Fruit fly (Drosophila melanogaster) whole organism, prepupa: ENCODE measurements around the gene CG14277.

Experiments used
- CG10631 ChIP-seq: fragments of 200-800 bp; sonication (Bioruptor generic); optimal IDR thresholded peaks from 2 replicates; lab custom pipeline; 2016; ENCODE audit warnings: missing biosample characterization, missing genetic modification characterization
- CG10669 ChIP-seq: fragments of 200-800 bp; sonication (Bioruptor generic); optimal IDR thresholded peaks from 3 replicates; lab custom pipeline; 2018; ENCODE audit warnings: missing biosample characterization, mild to moderate bottlenecking, missing genetic modification characterization, moderate library complexity
- CG11294 ChIP-seq: fragments of 200-800 bp; sonication (Bioruptor generic); IDR thresholded peaks from 2 replicates; pipeline ENCODE4 v1.3.6; 2022; ENCODE audit warnings: missing biosample characterization, missing genetic modification characterization
- CG1621 ChIP-seq: fragments of 200-800 bp; sonication (Bioruptor generic); optimal IDR thresholded peaks from 3 replicates; lab custom pipeline; 2018; ENCODE audit warnings: missing biosample characterization, mild to moderate bottlenecking, missing genetic modification characterization
- CG31627 ChIP-seq: fragments of 200-800 bp; sonication (Bioruptor generic); optimal IDR thresholded peaks from 3 replicates; lab custom pipeline; 2016; ENCODE audit warnings: missing biosample characterization, missing genetic modification characterization
- CG32006 ChIP-seq: fragments of 200-800 bp; sonication (Bioruptor generic); optimal IDR thresholded peaks from 3 replicates; lab custom pipeline; 2017; ENCODE audit warnings: missing biosample characterization, mild to moderate bottlenecking, missing genetic modification characterization
- CG34406 ChIP-seq: fragments of 200-800 bp; sonication (Bioruptor generic); optimal IDR thresholded peaks from 3 replicates; lab custom pipeline; 2016; ENCODE audit warnings: missing biosample characterization, missing genetic modification characterization
- CG3919 ChIP-seq: fragments of 200-800 bp; sonication (Bioruptor generic); optimal IDR thresholded peaks from 3 replicates; lab custom pipeline; 2016; ENCODE audit warnings: missing biosample characterization, missing genetic modification characterization
- CG4318 ChIP-seq: fragments of 200-800 bp; sonication (Bioruptor generic); optimal IDR thresholded peaks from 3 replicates; lab custom pipeline; 2017; ENCODE audit warnings: missing biosample characterization, mild to moderate bottlenecking, missing genetic modification characterization
- CG6163 ChIP-seq: fragments of 200-800 bp; sonication (Bioruptor generic); IDR thresholded peaks from 3 replicates; pipeline ENCODE4 v1.3.6; 2022; ENCODE audit warnings: missing biosample characterization, missing genetic modification characterization
- CG6276 ChIP-seq: fragments of 200-800 bp; sonication (Bioruptor generic); optimal IDR thresholded peaks from 2 replicates; lab custom pipeline; 2017; ENCODE audit warnings: missing biosample characterization, mild to moderate bottlenecking, missing genetic modification characterization
- CG6792 ChIP-seq: fragments of 200-800 bp; sonication (Bioruptor generic); optimal IDR thresholded peaks from 3 replicates; lab custom pipeline; 2016; ENCODE audit warnings: missing biosample characterization, missing genetic modification characterization
- CG6808 ChIP-seq: fragments of 200-800 bp; sonication (Bioruptor generic); optimal IDR thresholded peaks from 3 replicates; lab custom pipeline; 2017; ENCODE audit warnings: missing biosample characterization, missing genetic modification characterization, mild to moderate bottlenecking, moderate library complexity, missing genetic modification reagents
- CG6854 ChIP-seq: fragments of 200-800 bp; sonication (Bioruptor generic); optimal IDR thresholded peaks from 2 replicates; lab custom pipeline; 2017; ENCODE audit warnings: missing biosample characterization, mild to moderate bottlenecking, missing genetic modification characterization
- CG8119 ChIP-seq: fragments of 200-800 bp; sonication (Bioruptor generic); IDR thresholded peaks from 3 replicates; pipeline ENCODE4 v1.3.6; 2022; ENCODE audit warnings: missing biosample characterization, missing genetic modification characterization
- CG9139 ChIP-seq: fragments of 200-800 bp; sonication (Bioruptor generic); optimal IDR thresholded peaks from 3 replicates; lab custom pipeline; 2017; ENCODE audit warnings: missing biosample characterization, mild to moderate bottlenecking, missing genetic modification characterization
- Eip75B ChIP-seq: fragments of 200-800 bp; sonication (Bioruptor generic); optimal IDR thresholded peaks from 3 replicates; lab custom pipeline; 2016; ENCODE audit warnings: missing biosample characterization, missing genetic modification characterization
- Eip78C ChIP-seq: fragments of 200-800 bp; sonication (Bioruptor generic); peaks from one replicate; lab custom pipeline; 2016; ENCODE audit warnings: missing biosample characterization, missing genetic modification characterization
- Ets21C ChIP-seq: fragments of 200-800 bp; sonication (Bioruptor generic); optimal IDR thresholded peaks from 3 replicates; lab custom pipeline; 2016; ENCODE audit warnings: missing biosample characterization, missing genetic modification characterization
- Ets96B ChIP-seq: fragments of 200-800 bp; optimal IDR thresholded peaks from 2 replicates; lab custom pipeline; 2019; ENCODE audit warnings: missing biosample characterization, mild to moderate bottlenecking, missing genetic modification characterization, moderate library complexity
- Gug ChIP-seq: fragments of 200-800 bp; sonication (Bioruptor generic); IDR thresholded peaks from 2 replicates; pipeline ENCODE4 v1.3.6; 2022; ENCODE audit warnings: missing biosample characterization, missing genetic modification characterization
- Hr38 ChIP-seq: sonication (Bioruptor generic); optimal IDR thresholded peaks from 2 replicates; lab custom pipeline; 2016; ENCODE audit warnings: missing biosample characterization, missing genetic modification characterization
- Hr39 ChIP-seq: fragments of 200-800 bp; sonication (Bioruptor generic); optimal IDR thresholded peaks from 2 replicates; lab custom pipeline; 2016; ENCODE audit warnings: missing biosample characterization, missing genetic modification characterization
- Hr4 ChIP-seq: fragments of 200-800 bp; sonication (Bioruptor generic); optimal IDR thresholded peaks from 3 replicates; lab custom pipeline; 2016; ENCODE audit warnings: missing biosample characterization, missing genetic modification characterization
- Lpt ChIP-seq: fragments of 200-800 bp; sonication (Bioruptor generic); optimal IDR thresholded peaks from 3 replicates; lab custom pipeline; 2016; ENCODE audit warnings: missing biosample characterization, missing genetic modification characterization
- Met ChIP-seq: fragments of 200-800 bp; sonication (Bioruptor generic); optimal IDR thresholded peaks from 3 replicates; lab custom pipeline; 2016; ENCODE audit warnings: missing biosample characterization, missing genetic modification characterization
- OdsH ChIP-seq: fragments of 200-800 bp; sonication (Bioruptor generic); optimal IDR thresholded peaks from 3 replicates; lab custom pipeline; 2016; ENCODE audit warnings: missing biosample characterization, missing genetic modification characterization
- Smox ChIP-seq: fragments of 200-800 bp; sonication (Bioruptor generic); optimal IDR thresholded peaks from 3 replicates; lab custom pipeline; 2016; ENCODE audit warnings: missing biosample characterization, missing genetic modification characterization
- Sox14 ChIP-seq: fragments of 200-800 bp; sonication (Bioruptor generic); optimal IDR thresholded peaks from 3 replicates; lab custom pipeline; 2016; ENCODE audit warnings: missing biosample characterization, missing genetic modification characterization
- Sox15 ChIP-seq: fragments of 200-800 bp; sonication (Bioruptor generic); optimal IDR thresholded peaks from 3 replicates; lab custom pipeline; 2016; ENCODE audit warnings: missing biosample characterization, missing genetic modification characterization
- achi ChIP-seq: fragments of 200-800 bp; sonication (Bioruptor generic); optimal IDR thresholded peaks from 3 replicates; lab custom pipeline; 2016; ENCODE audit warnings: missing biosample characterization, missing genetic modification characterization
- cyc ChIP-seq: fragments of 200-800 bp; sonication (Bioruptor generic); optimal IDR thresholded peaks from 3 replicates; lab custom pipeline; 2016; ENCODE audit warnings: missing biosample characterization, missing genetic modification characterization
- dsx ChIP-seq: fragments of 200-800 bp; optimal IDR thresholded peaks from 3 replicates; lab custom pipeline; 2019; ENCODE audit warnings: missing biosample characterization, mild to moderate bottlenecking, missing genetic modification characterization, moderate library complexity; ENCODE audit not compliant: poor library complexity, severe bottlenecking
- eg ChIP-seq: fragments of 200-800 bp; sonication (Bioruptor generic); IDR thresholded peaks from 3 replicates; pipeline ENCODE4 v1.3.6; 2022; ENCODE audit warnings: missing biosample characterization, missing genetic modification characterization
- esn ChIP-seq: fragments of 200-800 bp; sonication (Bioruptor generic); optimal IDR thresholded peaks from 2 replicates; lab custom pipeline; 2016; ENCODE audit warnings: missing biosample characterization, mild to moderate bottlenecking, missing genetic modification characterization, moderate library complexity
- fd59A ChIP-seq: fragments of 200-800 bp; sonication (Bioruptor generic); optimal IDR thresholded peaks from 2 replicates; lab custom pipeline; 2017; ENCODE audit warnings: missing biosample characterization, mild to moderate bottlenecking, missing genetic modification characterization, missing genetic modification reagents
- fd85E ChIP-seq: fragments of 200-800 bp; sonication (Bioruptor generic); optimal IDR thresholded peaks from 3 replicates; lab custom pipeline; 2016; ENCODE audit warnings: missing biosample characterization, missing genetic modification characterization
- fkh ChIP-seq: fragments of 200-800 bp; sonication (Bioruptor generic); optimal IDR thresholded peaks from 3 replicates; lab custom pipeline; 2017; ENCODE audit warnings: missing biosample characterization, mild to moderate bottlenecking, missing genetic modification characterization, moderate library complexity
- lz ChIP-seq: fragments of 200-800 bp; sonication (Bioruptor generic); optimal IDR thresholded peaks from 3 replicates; lab custom pipeline; 2016; ENCODE audit warnings: missing biosample characterization, missing genetic modification characterization
- pdm3 ChIP-seq: fragments of 200-800 bp; sonication (Bioruptor generic); optimal IDR thresholded peaks from 3 replicates; lab custom pipeline; 2016; ENCODE audit warnings: missing biosample characterization, missing genetic modification characterization
- salr ChIP-seq, 2 experiments: fragments of 200-800 bp; sonication (Bioruptor generic); optimal IDR thresholded peaks; 3 replicates each; lab custom pipeline; 2016 to 2018; ENCODE audit warnings: missing biosample characterization in 2 of 2, missing genetic modification characterization in 2 of 2, mild to moderate bottlenecking in 1 of 2
- spab ChIP-seq: fragments of 200-800 bp; sonication (Bioruptor generic); optimal IDR thresholded peaks from 2 replicates; lab custom pipeline; 2017; ENCODE audit warnings: missing biosample characterization, mild to moderate bottlenecking, missing genetic modification characterization, missing genetic modification reagents
- ss ChIP-seq, 2 experiments: fragments of 200-800 bp; sonication (Bioruptor generic); optimal IDR thresholded peaks; 2 replicates in 1 of 2; 3 replicates in 1 of 2; lab custom pipeline; 2017 to 2018; ENCODE audit warnings: mild to moderate bottlenecking in 2 of 2, missing biosample characterization in 2 of 2, missing genetic modification characterization in 2 of 2, moderate library complexity in 1 of 2
- svp ChIP-seq: fragments of 200-800 bp; sonication (Bioruptor generic); peaks from one replicate; lab custom pipeline; 2016; ENCODE audit warnings: missing biosample characterization, missing genetic modification characterization
- topi ChIP-seq: fragments of 200-800 bp; sonication (Bioruptor generic); optimal IDR thresholded peaks from 3 replicates; lab custom pipeline; 2016; ENCODE audit warnings: missing biosample characterization, missing genetic modification characterization
- vri ChIP-seq: fragments of 200-800 bp; sonication (Bioruptor generic); optimal IDR thresholded peaks from 3 replicates; lab custom pipeline; 2016; ENCODE audit warnings: missing biosample characterization, mild to moderate bottlenecking, missing genetic modification characterization

CG14277 gene

DNA sequence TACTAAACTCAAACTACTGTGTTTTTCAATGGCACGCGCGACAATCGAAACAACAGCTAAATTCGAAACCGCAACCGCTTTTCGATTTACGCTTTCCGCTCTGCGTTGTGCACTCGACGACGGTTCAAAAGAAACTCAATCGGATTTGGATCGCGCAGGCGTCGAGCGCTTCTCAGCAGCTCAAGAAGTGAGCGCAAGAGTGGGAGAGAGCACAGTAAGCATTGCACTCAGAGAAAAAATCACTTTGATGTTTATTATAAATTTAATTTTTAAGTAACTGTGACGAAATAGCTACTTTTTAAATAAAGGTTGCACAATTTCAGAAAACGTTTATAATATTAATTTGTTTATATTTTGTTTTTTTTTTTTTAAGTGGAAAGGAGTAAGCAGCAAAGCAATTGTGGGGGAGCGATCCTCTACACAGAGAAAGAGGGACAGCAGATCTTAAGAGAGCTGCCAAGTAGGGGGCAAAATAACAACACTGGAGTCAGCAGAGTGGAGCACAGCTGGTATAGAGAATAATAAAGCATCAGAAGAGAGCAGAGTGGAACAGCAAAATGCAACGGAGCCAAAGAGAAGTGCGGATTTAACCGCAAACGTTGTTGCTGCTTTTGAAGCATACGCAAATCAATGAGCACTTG, 35.4 kb downstream of the CG14277 start (continued):
- TF ChIP-seq ss (GFP tag; optimal IDR thresholded peaks at IDR 0.05; lab: Kevin White, UChicago) (peak; percentile 97 to 98), CG11294 (GFP tag; lab: Robert Waterston, UW) (peak; percentile 99), fd85E (peak; percentile 96), CG9139 (GFP tag; lab: Kevin White, UChicago) (peak; percentile 98), pdm3 (GFP tag; lab: Kevin White, UChicago) (peak; percentile 99), Hr39 (GFP tag; lab: Kevin White, UChicago) (peak; percentile 93), Met (GFP tag; lab: Kevin White, UChicago) (peak; percentile 99), Lpt (GFP tag; lab: Kevin White, UChicago) (peak; percentile 99), Gug (GFP tag; lab: Robert Waterston, UW) (peak; percentile 99), svp (GFP tag; lab: Kevin White, UChicago) (peak; percentile 100)
- TF ChIP-seq, all 60 proteins: peak for 59

DNA sequence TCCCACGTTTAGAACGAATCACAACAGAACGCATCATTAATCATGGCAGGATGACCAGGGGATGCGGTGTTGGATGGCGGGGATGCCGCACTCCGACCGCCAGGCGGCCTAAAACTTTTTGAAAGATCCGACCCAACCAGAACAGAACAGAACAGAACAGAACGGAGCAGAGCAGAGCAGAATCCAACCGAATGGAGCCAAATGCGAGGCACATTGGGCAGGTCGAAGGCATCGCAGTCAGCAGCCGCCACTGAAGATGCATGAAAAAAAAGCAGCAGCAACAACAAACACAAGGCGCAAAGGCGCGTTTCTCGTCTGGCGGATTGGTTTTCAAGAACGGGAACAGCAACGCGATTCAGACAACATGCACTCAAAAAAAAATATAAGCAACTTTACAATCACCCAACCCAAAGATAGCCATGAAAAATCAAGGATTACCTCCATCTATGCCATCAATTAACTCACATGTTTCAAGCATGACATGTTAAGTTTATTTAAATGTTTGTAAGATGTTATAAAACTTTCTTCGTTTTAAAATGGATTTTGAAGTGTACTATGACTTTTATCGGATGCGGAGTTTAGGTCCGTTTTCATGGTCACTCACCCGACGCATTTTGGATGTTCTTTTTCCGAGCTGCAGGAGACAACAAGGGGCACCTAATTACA, 37.2 kb downstream of the CG14277 start:
- peak; percentile 97 for TF ChIP-seq vri (GFP tag; lab: Kevin White, UChicago)
- peak; percentile 92 for TF ChIP-seq dsx (GFP tag; lab: Kevin White, UChicago)
- TF ChIP-seq CG8119 (GFP tag; lab: Robert Waterston, UW) = peak; percentile 83
- TF ChIP-seq CG6854 (GFP tag; lab: Kevin White, UChicago) = peak; percentile 92
- TF ChIP-seq esn (GFP tag; lab: Kevin White, UChicago) = peak; percentile 97
- peak; percentile 96 for TF ChIP-seq Smox (GFP tag; lab: Kevin White, UChicago)
- peak; percentile 91 for TF ChIP-seq CG6792 (GFP tag; lab: Kevin White, UChicago)
- peak; percentile 92 for TF ChIP-seq fd59A (GFP tag; lab: Kevin White, UChicago)
- TF ChIP-seq CG11294 (GFP tag; lab: Robert Waterston, UW) = no peak
- peak; percentile 57 for TF ChIP-seq Hr4 (GFP tag; lab: Kevin White, UChicago)
- peak; percentile 93 for TF ChIP-seq Ets96B (tag; lab: Kevin White, UChicago)
- TF ChIP-seq fd85E = peak; percentile 54
- peak; percentile 95 for TF ChIP-seq Hr39 (GFP tag; lab: Kevin White, UChicago)
- TF ChIP-seq CG34406 = peak; percentile 86
- TF ChIP-seq svp (GFP tag; lab: Kevin White, UChicago) = peak; percentile 98
- peak; percentile 95 for TF ChIP-seq CG10669
- no peak for TF ChIP-seq fkh (GFP tag; lab: Kevin White, UChicago)
- peak; percentile 90 for TF ChIP-seq Ets21C (GFP tag; lab: Kevin White, UChicago)
- peak; percentile 83 to 85 for TF ChIP-seq salr (GFP tag; optimal IDR thresholded peaks at IDR 0.05; lab: Kevin White, UChicago)
- TF ChIP-seq lz (GFP tag; lab: Kevin White, UChicago) = peak; percentile 96
- peak; percentile 85 to 91 for TF ChIP-seq ss (GFP tag; optimal IDR thresholded peaks at IDR 0.05; lab: Kevin White, UChicago)
- peak; percentile 93 for TF ChIP-seq CG3919 (GFP tag; lab: Kevin White, UChicago)
- peak; percentile 76 for TF ChIP-seq Sox15 (GFP tag; lab: Kevin White, UChicago)
- TF ChIP-seq Sox14 (GFP tag; lab: Kevin White, UChicago) = peak; percentile 94
- peak; percentile 92 for TF ChIP-seq CG1621 (tag; lab: Kevin White, UChicago)
- peak; percentile 95 for TF ChIP-seq CG31627 (GFP tag; lab: Kevin White, UChicago)
- TF ChIP-seq Eip78C = peak; percentile 97
- TF ChIP-seq spab (GFP tag; lab: Kevin White, UChicago) = peak; percentile 89
- peak; percentile 96 for TF ChIP-seq topi (GFP tag; lab: Kevin White, UChicago)
- peak; percentile 54 for TF ChIP-seq CG4318 (GFP tag; lab: Kevin White, UChicago)
- TF ChIP-seq CG6163 (GFP tag; lab: Robert Waterston, UW) = peak; percentile 93
- TF ChIP-seq eg (GFP tag; lab: Robert Waterston, UW) = peak; percentile 72
- peak; percentile 93 for TF ChIP-seq Eip75B
- no peak for TF ChIP-seq Hr38 (GFP tag; lab: Kevin White, UChicago)
- peak; percentile 75 for TF ChIP-seq Lpt (GFP tag; lab: Kevin White, UChicago)
- peak; percentile 85 for TF ChIP-seq CG9139 (GFP tag; lab: Kevin White, UChicago)
- peak; percentile 94 for TF ChIP-seq CG10631
- peak; percentile 71 for TF ChIP-seq CG6276 (GFP tag; lab: Kevin White, UChicago)
- peak; percentile 95 for TF ChIP-seq cyc (GFP tag; lab: Kevin White, UChicago)
- TF ChIP-seq OdsH (GFP tag; lab: Kevin White, UChicago) = peak; percentile 90
- TF ChIP-seq achi (GFP tag; lab: Kevin White, UChicago) = peak; percentile 90
- peak; percentile 79 for TF ChIP-seq CG32006 (GFP tag; lab: Kevin White, UChicago)
- TF ChIP-seq CG6808 (GFP tag; lab: Kevin White, UChicago) = peak; percentile 88
- TF ChIP-seq Gug (GFP tag; lab: Robert Waterston, UW) = peak; percentile 75
